Worm (Caenorhabditis elegans) whole organism, L4 larva: ENCODE measurements around the gene F54D5.23.
A peak's percentile ranks its signal among the peaks of the same experiment; 100 is the strongest.

Source experiments
- D1046.2 ChIP-seq: fragments of 200-800 bp; sonication (Bioruptor generic); IDR thresholded peaks from 2 replicates; pipeline ENCODE4 v1.3.6; 2022; ENCODE audit warnings: missing genetic modification characterization, missing compliant biosample characterization
- F37D6.2 ChIP-seq: sonication (generic microtip); optimal IDR thresholded peaks from 2 replicates; lab custom pipeline; 2016; ENCODE audit warnings: mild to moderate bottlenecking, missing genetic modification characterization, missing compliant biosample characterization
- F44E2.7 ChIP-seq: fragments of 200-800 bp; sonication (Bioruptor generic); IDR thresholded peaks from 2 replicates; pipeline ENCODE4 v2.1.2; 2022; ENCODE audit warnings: missing genetic modification characterization, missing compliant biosample characterization
- T20F7.1 ChIP-seq: fragments of 200-800 bp; sonication (Bioruptor generic); optimal IDR thresholded peaks from 2 replicates; lab custom pipeline; 2018; ENCODE audit warnings: mild to moderate bottlenecking, missing genetic modification characterization, missing compliant biosample characterization
- T26A8.4 ChIP-seq: fragments of 200-800 bp; sonication (Bioruptor generic); IDR thresholded peaks from 2 replicates; pipeline ENCODE4 v1.3.6; 2022; ENCODE audit warnings: missing genetic modification characterization, missing compliant biosample characterization
- Y48G9A.11 ChIP-seq: fragments of 200-800 bp; sonication (Bioruptor generic); IDR thresholded peaks from 2 replicates; pipeline ENCODE4 v1.3.6; 2022; ENCODE audit warnings: missing genetic modification reagents, missing genetic modification characterization, missing compliant biosample characterization
- Y5F2A.4 ChIP-seq: fragments of 200-800 bp; sonication (Bioruptor generic); optimal IDR thresholded peaks from 2 replicates; lab custom pipeline; 2018; ENCODE audit warnings: mild to moderate bottlenecking, missing genetic modification characterization, missing compliant biosample characterization
- aha-1 ChIP-seq: fragments of 150-350 bp; peaks from one replicate; lab custom pipeline; 2014; ENCODE audit warnings: missing biosample characterization, missing genetic modification characterization
- ama-1 ChIP-seq: fragments of 150-350 bp; optimal IDR thresholded peaks from 2 replicates; lab custom pipeline; 2014; ENCODE audit warnings: inconsistent platforms, mixed read lengths
- attf-4 ChIP-seq: sonication (generic microtip); optimal IDR thresholded peaks from 3 replicates; lab custom pipeline; 2017; ENCODE audit warnings: missing biosample characterization, missing genetic modification characterization
- ceh-20 ChIP-seq: fragments of 200-800 bp; sonication (Bioruptor generic); IDR thresholded peaks from 2 replicates; pipeline ENCODE4 v1.3.6; 2022; ENCODE audit warnings: missing genetic modification reagents, missing genetic modification characterization, missing compliant biosample characterization
- ceh-28 ChIP-seq: fragments of 150-350 bp; optimal IDR thresholded peaks from 2 replicates; lab custom pipeline; 2014; ENCODE audit warnings: missing biosample characterization, missing genetic modification reagents, missing genetic modification characterization
- ceh-44 ChIP-seq: fragments of 200-800 bp; sonication (Bioruptor generic); IDR thresholded peaks from 2 replicates; pipeline ENCODE4 v1.3.6; 2022; ENCODE audit warnings: missing genetic modification reagents, missing genetic modification characterization, missing compliant biosample characterization
- ceh-62 ChIP-seq: sonication (generic microtip); optimal IDR thresholded peaks from 2 replicates; lab custom pipeline; 2017; ENCODE audit warnings: missing biosample characterization, missing genetic modification characterization
- ctbp-1 ChIP-seq: fragments of 200-800 bp; sonication (Bioruptor generic); IDR thresholded peaks from 2 replicates; pipeline ENCODE4 v1.3.6; 2022; ENCODE audit warnings: missing genetic modification reagents, missing genetic modification characterization, missing compliant biosample characterization
- daf-12 ChIP-seq: fragments of 150-350 bp; optimal IDR thresholded peaks from 2 replicates; lab custom pipeline; 2014; ENCODE audit warnings: missing biosample characterization, missing genetic modification reagents, missing genetic modification characterization
- daf-16 ChIP-seq, 3 experiments: sonication (generic microtip); optimal IDR thresholded peaks; 2 replicates each; lab custom pipeline; 2016 to 2017; ENCODE audit warnings: missing genetic modification characterization in 3 of 3, missing genetic modification reagents in 3 of 3, mild to moderate bottlenecking in 2 of 3, missing compliant biosample characterization in 2 of 3, missing biosample characterization in 1 of 3, moderate library complexity in 1 of 3
- daf-8 ChIP-seq: fragments of 200-800 bp; sonication (Bioruptor generic); IDR thresholded peaks from 2 replicates; pipeline ENCODE4 v1.3.6; 2022; ENCODE audit warnings: missing genetic modification characterization, missing compliant biosample characterization
- dmd-6 ChIP-seq: fragments of 200-800 bp; sonication (Bioruptor generic); IDR thresholded peaks from 2 replicates; pipeline ENCODE4 v1.3.6; 2022; ENCODE audit warnings: missing genetic modification reagents, missing genetic modification characterization, missing compliant biosample characterization
- dmd-9 ChIP-seq: fragments of 200-800 bp; sonication (Bioruptor generic); IDR thresholded peaks from 2 replicates; pipeline ENCODE4 v1.3.6; 2022; ENCODE audit warnings: missing genetic modification reagents, missing genetic modification characterization, missing compliant biosample characterization
- fkh-10 ChIP-seq: fragments of 150-350 bp; optimal IDR thresholded peaks from 2 replicates; lab custom pipeline; 2014; ENCODE audit warnings: missing biosample characterization, missing genetic modification reagents, missing genetic modification characterization
- gei-8 ChIP-seq: fragments of 200-800 bp; sonication (Bioruptor generic); optimal IDR thresholded peaks from 2 replicates; lab custom pipeline; 2018; ENCODE audit warnings: mild to moderate bottlenecking, missing genetic modification characterization, missing compliant biosample characterization
- hlh-11 ChIP-seq: fragments of 200-800 bp; sonication (Bioruptor generic); optimal IDR thresholded peaks from 2 replicates; lab custom pipeline; 2018; ENCODE audit warnings: mild to moderate bottlenecking, missing genetic modification characterization, missing compliant biosample characterization
- lim-7 ChIP-seq: fragments of 200-800 bp; sonication (Bioruptor generic); IDR thresholded peaks from 2 replicates; pipeline ENCODE4 v1.3.6; 2022; ENCODE audit warnings: missing genetic modification characterization, missing compliant biosample characterization
- lin-13 ChIP-seq: fragments of 150-350 bp; optimal IDR thresholded peaks from 2 replicates; lab custom pipeline; 2014; ENCODE audit warnings: missing biosample characterization, missing genetic modification reagents, missing genetic modification characterization
- lsy-2 ChIP-seq, 2 experiments: fragments of 150-350 bp in 1 of 2; sonication (generic microtip) in 1 of 2; optimal IDR thresholded peaks; 2 replicates each; lab custom pipeline; 2014 to 2017; ENCODE audit warnings: missing biosample characterization in 2 of 2, missing genetic modification characterization in 2 of 2
- madf-5 ChIP-seq, 2 experiments: fragments of 200-800 bp; sonication (Bioruptor generic); IDR thresholded peaks; 2 replicates each; pipeline ENCODE4 v1.3.6; 2022; ENCODE audit warnings: missing compliant biosample characterization in 2 of 2, missing genetic modification characterization in 2 of 2
- mdt-29 ChIP-seq: fragments of 200-800 bp; sonication (Bioruptor generic); IDR thresholded peaks from 2 replicates; pipeline ENCODE4 v1.3.6; 2022; ENCODE audit warnings: missing genetic modification reagents, missing genetic modification characterization, missing compliant biosample characterization
- mes-2 ChIP-seq: sonication (generic microtip); optimal IDR thresholded peaks from 2 replicates; lab custom pipeline; 2016; ENCODE audit warnings: missing genotype, mild to moderate bottlenecking, missing genetic modification characterization, missing compliant biosample characterization; ENCODE audit not compliant: poor library complexity, severe bottlenecking
- mxl-2 ChIP-seq: fragments of 200-800 bp; sonication (Bioruptor generic); conservative IDR thresholded peaks from 2 replicates; pipeline ENCODE4 v1.3.6; 2022; ENCODE audit warnings: missing genetic modification reagents, missing genetic modification characterization, missing compliant biosample characterization
- nhr-10 ChIP-seq: fragments of 150-350 bp; optimal IDR thresholded peaks from 2 replicates; lab custom pipeline; 2014; ENCODE audit warnings: missing biosample characterization, missing genetic modification characterization
- nhr-25 ChIP-seq: sonication (generic microtip); optimal IDR thresholded peaks from 2 replicates; lab custom pipeline; 2017; ENCODE audit warnings: missing genetic modification characterization, mild to moderate bottlenecking, missing compliant biosample characterization, antibody characterized with exemption, moderate library complexity, borderline replicate concordance; ENCODE audit not compliant: insufficient read depth
- nhr-42 ChIP-seq: fragments of 200-800 bp; sonication (Bioruptor generic); IDR thresholded peaks from 2 replicates; pipeline ENCODE4 v1.3.6; 2022; ENCODE audit warnings: missing genetic modification characterization, missing compliant biosample characterization
- nhr-77 ChIP-seq: fragments of 150-350 bp; optimal IDR thresholded peaks from 2 replicates; lab custom pipeline; 2014; ENCODE audit warnings: missing biosample characterization, missing genetic modification characterization
- php-3 ChIP-seq: fragments of 200-800 bp; sonication (Bioruptor generic); IDR thresholded peaks from 2 replicates; pipeline ENCODE4 v1.3.6; 2022; ENCODE audit warnings: missing genetic modification reagents, missing genetic modification characterization, missing compliant biosample characterization
- pqm-1 ChIP-seq: sonication (generic microtip); optimal IDR thresholded peaks from 2 replicates; lab custom pipeline; 2017; ENCODE audit warnings: missing biosample characterization, missing genetic modification characterization
- sdz-12 ChIP-seq: fragments of 200-800 bp; sonication (Bioruptor generic); optimal IDR thresholded peaks from 2 replicates; lab custom pipeline; 2018; ENCODE audit warnings: mild to moderate bottlenecking, missing genetic modification characterization, missing compliant biosample characterization
- set-16 ChIP-seq: fragments of 200-800 bp; sonication (Bioruptor generic); IDR thresholded peaks from 2 replicates; pipeline ENCODE4 v1.3.6; 2022; ENCODE audit warnings: missing genetic modification reagents, missing genetic modification characterization, missing compliant biosample characterization
- snpc-4 ChIP-seq: fragments of 150-350 bp; optimal IDR thresholded peaks from 2 replicates; lab custom pipeline; 2014; ENCODE audit warnings: missing biosample characterization, missing genetic modification characterization
- tag-97 ChIP-seq: fragments of 200-800 bp; sonication (Bioruptor generic); IDR thresholded peaks from 2 replicates; pipeline ENCODE4 v1.3.6; 2022; ENCODE audit warnings: missing genetic modification characterization, missing compliant biosample characterization
- unc-130 ChIP-seq: sonication (generic microtip); optimal IDR thresholded peaks from 2 replicates; lab custom pipeline; 2016; ENCODE audit warnings: missing genetic modification reagents, missing genetic modification characterization, missing compliant biosample characterization
- unc-39 ChIP-seq: sonication (generic microtip); optimal IDR thresholded peaks from 2 replicates; lab custom pipeline; 2017; ENCODE audit warnings: missing biosample characterization, missing genetic modification characterization
- unc-62 ChIP-seq, 3 experiments: fragments of 150-350 bp in 1 of 3; sonication (generic microtip); optimal IDR thresholded peaks in 2 of 3; peaks in 1 of 3; 1 replicate in 1 of 3; 2 replicates in 2 of 3; lab custom pipeline; 2014 to 2017; ENCODE audit warnings: missing biosample characterization in 3 of 3, missing genetic modification characterization in 3 of 3, missing genetic modification reagents in 3 of 3, missing genotype in 1 of 3
- zfp-2 ChIP-seq: sonication (generic microtip); optimal IDR thresholded peaks from 2 replicates; lab custom pipeline; 2016; ENCODE audit warnings: mild to moderate bottlenecking, missing genetic modification characterization, missing compliant biosample characterization
- zip-2 ChIP-seq: fragments of 150-350 bp; optimal IDR thresholded peaks from 2 replicates; lab custom pipeline; 2014; ENCODE audit warnings: missing biosample characterization, missing genetic modification characterization

The F54D5.23 gene

DNA sequence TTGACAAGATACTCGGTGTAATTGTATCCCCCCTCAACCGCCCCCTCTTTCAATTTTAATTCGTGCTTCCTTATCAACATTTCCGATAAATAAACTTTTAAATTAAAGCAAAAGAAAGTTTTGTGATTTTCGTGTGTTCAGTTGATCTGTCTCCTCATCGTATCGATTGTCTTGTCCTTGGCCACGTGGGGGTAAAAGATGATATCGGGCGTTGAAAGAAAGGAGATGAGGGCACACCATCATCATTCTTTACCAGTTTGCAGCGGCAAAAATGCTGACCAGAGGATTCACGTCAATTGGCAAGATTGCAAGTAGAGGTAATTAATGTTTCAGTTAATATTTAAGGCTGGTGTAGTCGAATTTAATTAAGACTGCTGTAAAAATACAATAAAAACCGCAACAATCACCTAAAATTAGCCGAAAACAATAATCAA, 21.8 kb downstream of the F54D5.23 start, which contains the start of gene F54D5.7 (continued):
- TF ChIP-seq mxl-2 (GFP tag; lab: Robert Waterston, UW) (peak; percentile 65; the same call in 1 of the 2 replicates), unc-39 (no peak), daf-12 (no peak), ceh-62 (tag; lab: Kevin White, UChicago) (no peak), zfp-2 (no peak), zip-2 (tag; lab: Kevin White, UChicago) (peak; percentile 33), pqm-1 (tag; lab: Kevin White, UChicago) (peak; percentile 2)

DNA sequence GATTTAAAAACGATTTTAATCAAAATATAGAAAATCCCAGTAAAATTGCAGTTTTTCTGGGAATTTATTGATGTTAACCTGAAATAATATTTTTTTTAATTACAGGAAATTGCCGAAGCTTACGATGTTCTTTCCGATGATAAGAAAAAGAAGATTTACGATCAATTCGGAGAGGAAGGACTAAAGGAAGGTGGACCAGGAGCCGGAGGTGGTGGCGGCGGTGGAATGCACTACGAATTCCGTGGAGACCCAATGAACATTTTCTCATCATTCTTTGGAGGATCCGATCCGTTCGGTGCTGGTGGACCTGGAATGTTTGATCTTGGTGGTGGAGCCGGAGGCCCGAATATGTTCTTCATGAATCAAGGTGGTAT, 23.1 kb downstream of the F54D5.23 start:
- TF ChIP-seq madf-5 (GFP tag; IDR thresholded peaks at IDR 0.05; lab: Robert Waterston, UW) (no peak), lim-7 (GFP tag; lab: Robert Waterston, UW) (0 out of 2 replicates have a peak, but pooled peaks have one; percentile 21), set-16 (GFP tag; lab: Robert Waterston, UW) (peak; percentile 41), unc-130 (GFP tag; lab: Kevin White, UChicago) (no peak), dmd-6 (peak; percentile 15; the same call in 1 of the 2 replicates), aha-1 (tag; lab: Kevin White, UChicago) (peak; percentile 93)

DNA sequence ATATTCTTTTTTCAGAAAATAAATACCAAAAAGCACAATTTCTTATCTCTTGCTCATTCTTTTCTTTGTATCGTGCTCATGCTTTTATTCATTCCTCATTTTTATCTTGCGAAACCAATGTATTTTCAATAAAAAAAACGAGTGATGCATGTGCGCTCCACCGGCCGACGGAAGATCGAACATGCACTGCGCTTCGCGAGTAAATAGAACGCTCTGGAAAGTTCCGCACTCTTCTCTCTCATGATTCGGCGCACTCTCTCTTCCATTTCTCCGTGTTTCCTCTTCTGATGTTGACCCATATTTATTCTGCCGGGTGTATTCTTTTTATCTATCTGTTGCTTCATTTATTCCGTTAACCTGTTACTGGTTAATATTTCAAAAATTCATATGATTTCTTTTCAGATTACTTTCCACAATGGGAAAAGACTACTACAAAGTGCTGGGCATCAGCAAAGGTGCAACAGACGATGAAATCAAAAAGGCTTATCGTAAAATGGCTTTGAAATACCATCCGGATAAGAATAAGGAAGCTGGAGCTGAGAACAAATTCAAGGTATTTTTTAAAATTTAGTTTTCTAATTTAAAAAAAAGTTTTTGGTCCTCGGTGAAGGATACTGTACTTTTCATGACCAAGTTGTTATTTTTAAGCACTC, 23.7 kb downstream of the F54D5.23 start, which contains the start of gene dnj-13:
Gene dnj-13, plus strand, starts transcription at position 403 of the 653 bp plus-strand sequence.
- TF ChIP-seq nhr-77 (tag; lab: Kevin White, UChicago), result peak; percentile 90
- TF ChIP-seq T20F7.1 (GFP tag; lab: Kevin White, UChicago), result peak; percentile 89
- TF ChIP-seq ceh-20 (GFP tag; lab: Robert Waterston, UW), result peak; percentile 96
- peak; percentile 88 to 94 for TF ChIP-seq lsy-2 (tag; optimal IDR thresholded peaks at IDR 0.05; lab: Kevin White, UChicago)
- TF ChIP-seq Y48G9A.11 (GFP tag; lab: Robert Waterston, UW), result peak; percentile 86
- TF ChIP-seq php-3 (GFP tag; lab: Robert Waterston, UW), result peak; percentile 96
- no peak for TF ChIP-seq snpc-4 (tag; lab: Kevin White, UChicago)
- no peak for TF ChIP-seq attf-4 (tag; lab: Kevin White, UChicago)
- peak; percentile 54 to 97 for TF ChIP-seq daf-16 (GFP tag; optimal IDR thresholded peaks at IDR 0.05; lab: Kevin White, UChicago)
- TF ChIP-seq daf-16 (tag; optimal IDR thresholded peaks at IDR 0.05; lab: Kevin White, UChicago), result peak; percentile 79
- TF ChIP-seq lin-13, result peak; percentile 91
- peak; percentile 88 for TF ChIP-seq D1046.2 (GFP tag; lab: Robert Waterston, UW)
- TF ChIP-seq mes-2, result peak; percentile 94
- TF ChIP-seq ctbp-1 (GFP tag; lab: Robert Waterston, UW), result peak; percentile 95
- TF ChIP-seq ceh-28 (tag; lab: Kevin White, UChicago), result no peak
- TF ChIP-seq fkh-10, result peak; percentile 73
- TF ChIP-seq F37D6.2, result peak; percentile 91
- TF ChIP-seq pqm-1 (tag; lab: Kevin White, UChicago), result no peak
- no peak for TF ChIP-seq daf-12
- peak; percentile 94 for TF ChIP-seq gei-8 (GFP tag; lab: Kevin White, UChicago)
- TF ChIP-seq ceh-44 (GFP tag; lab: Robert Waterston, UW), result peak; percentile 92
- TF ChIP-seq T26A8.4, result peak; percentile 97
- peak; percentile 96 for TF ChIP-seq hlh-11 (tag; lab: Kevin White, UChicago)
- no peak for TF ChIP-seq unc-39
- TF ChIP-seq mdt-29, result peak; percentile 100
- TF ChIP-seq nhr-42 (GFP tag; lab: Robert Waterston, UW), result peak; percentile 95
- peak; percentile 89 for TF ChIP-seq Y5F2A.4 (GFP tag; lab: Kevin White, UChicago)
- peak; percentile 61 for TF ChIP-seq unc-130 (GFP tag; lab: Kevin White, UChicago)
- peak; percentile 87; the same call in 1 of the 2 replicates for TF ChIP-seq tag-97 (GFP tag; lab: Robert Waterston, UW)
- TF ChIP-seq nhr-25 (tag; lab: Kevin White, UChicago), result peak; percentile 68
- TF ChIP-seq ama-1 (lab: Kevin White, UChicago), result peak; percentile 71
- TF ChIP-seq sdz-12 (GFP tag; lab: Kevin White, UChicago), result peak; percentile 95
- TF ChIP-seq unc-62 (GFP tag; optimal IDR thresholded peaks at IDR 0.05 in 1 of 2; lab: Kevin White, UChicago), result peak in 1 of 2 experiments; percentile 84
- no peak for TF ChIP-seq unc-62 (tag; optimal IDR thresholded peaks at IDR 0.05; lab: Kevin White, UChicago)
- TF ChIP-seq dmd-9 (GFP tag; lab: Robert Waterston, UW), result peak; percentile 79
- TF ChIP-seq F44E2.7, result no peak
- no peak for TF ChIP-seq daf-8 (GFP tag; lab: Robert Waterston, UW)
- TF ChIP-seq nhr-10 (tag; lab: Kevin White, UChicago), result peak; percentile 63
